Worm (Caenorhabditis elegans) whole organism, young adult: ENCODE data around the gene W05B10.3.

Source experiments
- nhr-27 ChIP-seq: fragments of 200-800 bp; sonication (Bioruptor generic); optimal IDR thresholded peaks from 2 replicates; lab custom pipeline; 2018; ENCODE audit warnings: mild to moderate bottlenecking, missing genetic modification characterization, moderate library complexity, missing compliant biosample characterization
- zfh-2 ChIP-seq: fragments of 200-800 bp; sonication (Bioruptor generic); conservative IDR thresholded peaks from 2 replicates; pipeline ENCODE4 v1.3.6; 2022; ENCODE audit warnings: missing genetic modification reagents, missing genetic modification characterization, missing compliant biosample characterization

DNA sequence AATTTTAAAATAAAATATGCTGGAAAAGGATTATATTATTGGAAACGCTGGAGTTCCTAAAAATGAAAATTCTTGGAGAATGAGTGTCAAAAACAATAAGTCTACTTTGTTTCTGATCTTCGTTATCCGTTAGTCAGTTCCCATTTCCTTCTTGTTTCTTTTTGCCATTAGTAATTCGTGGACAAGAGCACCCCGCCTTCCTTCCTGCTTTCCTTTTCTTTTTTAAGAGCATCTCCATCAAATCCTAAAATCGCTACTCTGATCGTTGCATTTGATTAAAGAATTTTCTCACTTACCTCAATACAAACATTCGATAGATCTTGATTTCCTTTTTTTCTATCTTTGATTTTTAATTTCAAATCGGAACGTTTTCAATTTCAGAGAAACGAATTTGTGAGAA is 18.3 kb upstream of the W05B10.3 start, which contains the start of gene frpr-15:
- TF ChIP-seq zfh-2 (GFP tag; lab: Robert Waterston, UW) (no peak), nhr-27 (tag; lab: Kevin White, UChicago) (no peak)
